ENCODE assay signal across 4 fruit fly cellular contexts in genomic region chr3L:2487248-2487647, dm6.
TF ChIP-seq lines count a peak whose summit lies in the region.

No protein-coding gene starts in this region.

- no peak for TF ChIP-seq CTCF in whole organism, embryonic (GFP tag; optimal IDR thresholded peaks at IDR 0.05; lab: Kevin White, UChicago)

TF ChIP-seq in whole organism, embryonic, 481 proteins besides CTCF, POLR2A, EP300 and RAD21 (continues in another document):
- TF ChIP-seq Ets65A (GFP tag; lab: Kevin White, UChicago) (peak; percentile 87), sim (GFP tag; IDR thresholded peaks at IDR 0.05; lab: Robert Waterston, UW) (no peak), h (optimal IDR thresholded peaks at IDR 0.05; lab: Kevin White, UChicago) (no peak), C15 (GFP tag; IDR thresholded peaks at IDR 0.05; lab: Robert Waterston, UW) (no peak), Rx (GFP tag; IDR thresholded peaks at IDR 0.05; lab: Robert Waterston, UW) (no peak), CG13424 (tag; optimal IDR thresholded peaks at IDR 0.05; lab: Kevin White, UChicago) (no peak), Meics (GFP tag; optimal IDR thresholded peaks at IDR 0.05; lab: Kevin White, UChicago) (no peak), Myb (GFP tag; optimal IDR thresholded peaks at IDR 0.05; lab: Kevin White, UChicago) (no peak), Med (GFP tag; lab: Kevin White, UChicago) (peak; percentile 59), CG10366 (GFP tag; IDR thresholded peaks at IDR 0.05; lab: Robert Waterston, UW) (no peak), ind (GFP tag; optimal IDR thresholded peaks at IDR 0.05; lab: Kevin White, UChicago) (peak; percentile 7), Sox102F (GFP tag; optimal IDR thresholded peaks at IDR 0.05; lab: Kevin White, UChicago) (peak; percentile 2), chinmo (GFP tag; IDR thresholded peaks at IDR 0.05; lab: Robert Waterston, UW; ENCODE audit: partially characterized antibody) (no peak), Xbp1 (GFP tag; optimal IDR thresholded peaks at IDR 0.05; lab: Kevin White, UChicago) (no peak), repo (GFP tag; optimal IDR thresholded peaks at IDR 0.05; lab: Kevin White, UChicago) (no peak), Kr (GFP tag; optimal IDR thresholded peaks at IDR 0.05; lab: Kevin White, UChicago) (no peak), CG4424 (GFP tag; optimal IDR thresholded peaks at IDR 0.05; lab: Kevin White, UChicago) (peak; percentile 9), Blimp-1 (GFP tag; optimal IDR thresholded peaks at IDR 0.05; lab: Kevin White, UChicago) (peak; percentile 49), CG4820 (GFP tag; optimal IDR thresholded peaks at IDR 0.05; lab: Kevin White, UChicago) (peak; percentile 40), CG34224 (GFP tag; IDR thresholded peaks at IDR 0.05; lab: Robert Waterston, UW; ENCODE audit: partially characterized antibody) (no peak), nom (GFP tag; optimal IDR thresholded peaks at IDR 0.05; lab: Kevin White, UChicago) (peak; percentile 64), slbo (GFP tag; IDR thresholded peaks at IDR 0.05; lab: Robert Waterston, UW) (no peak), CG2678 (tag; optimal IDR thresholded peaks at IDR 0.05; lab: Kevin White, UChicago) (peak; percentile 18), unpg (GFP tag; optimal IDR thresholded peaks at IDR 0.05; lab: Kevin White, UChicago) (peak; percentile 23)

TF ChIP-seq in whole organism, prepupa, 60 proteins besides CTCF, POLR2A, EP300 and RAD21 (continues in another document):
- TF ChIP-seq dac (GFP tag; optimal IDR thresholded peaks at IDR 0.05; lab: Kevin White, UChicago) (peak; percentile 7), CG6854 (GFP tag; optimal IDR thresholded peaks at IDR 0.05; lab: Kevin White, UChicago) (peak; percentile 63), Smox (GFP tag; optimal IDR thresholded peaks at IDR 0.05; lab: Kevin White, UChicago) (peak; percentile 53), Hr4 (GFP tag; optimal IDR thresholded peaks at IDR 0.05; lab: Kevin White, UChicago) (peak; percentile 73), CG16779 (tag; optimal IDR thresholded peaks at IDR 0.05; lab: Kevin White, UChicago) (peak; percentile 41), CG34406 (GFP tag; optimal IDR thresholded peaks at IDR 0.05; lab: Kevin White, UChicago) (peak; percentile 40), CG10631 (GFP tag; optimal IDR thresholded peaks at IDR 0.05; lab: Kevin White, UChicago) (peak; percentile 86), CG10669 (GFP tag; optimal IDR thresholded peaks at IDR 0.05; lab: Kevin White, UChicago) (peak; percentile 85), CG7368 (GFP tag; optimal IDR thresholded peaks at IDR 0.05; lab: Kevin White, UChicago) (peak; percentile 71), CG15336 (GFP tag; IDR thresholded peaks at IDR 0.05; lab: Robert Waterston, UW) (peak; percentile 77), fd85E (GFP tag; optimal IDR thresholded peaks at IDR 0.05; lab: Kevin White, UChicago) (peak; percentile 57), CG3032 (tag; optimal IDR thresholded peaks at IDR 0.05; lab: Kevin White, UChicago) (peak; percentile 89), topi (GFP tag; optimal IDR thresholded peaks at IDR 0.05; lab: Kevin White, UChicago) (peak; percentile 86), Hr38 (GFP tag; optimal IDR thresholded peaks at IDR 0.05; lab: Kevin White, UChicago) (no peak), CG6808 (GFP tag; optimal IDR thresholded peaks at IDR 0.05; lab: Kevin White, UChicago) (peak; percentile 91), CG8319 (GFP tag; optimal IDR thresholded peaks at IDR 0.05; lab: Kevin White, UChicago) (peak; percentile 11), pdm3 (GFP tag; optimal IDR thresholded peaks at IDR 0.05; lab: Kevin White, UChicago) (peak; percentile 68), Blimp-1 (GFP tag; optimal IDR thresholded peaks at IDR 0.05; lab: Kevin White, UChicago) (no peak), CG1621 (tag; optimal IDR thresholded peaks at IDR 0.05; lab: Kevin White, UChicago) (peak; percentile 70), CG11294 (GFP tag; IDR thresholded peaks at IDR 0.05; lab: Robert Waterston, UW) (peak; percentile 55; the same call in 1 of the 2 replicates), CG8632 (GFP tag; optimal IDR thresholded peaks at IDR 0.05; lab: Kevin White, UChicago) (peak; percentile 28), CG11902 (GFP tag; optimal IDR thresholded peaks at IDR 0.05; lab: Kevin White, UChicago) (peak; percentile 51), svp (GFP tag; lab: Kevin White, UChicago) (peak; percentile 93), Ets21C (GFP tag; optimal IDR thresholded peaks at IDR 0.05; lab: Kevin White, UChicago) (peak; percentile 56)

TF ChIP-seq in whole organism, pupa, 21 proteins besides CTCF, POLR2A, EP300 and RAD21:
- TF ChIP-seq Snoo (tag; optimal IDR thresholded peaks at IDR 0.05; lab: Kevin White, UChicago) = peak; percentile 80
- peak; percentile 79 for TF ChIP-seq CG15710 (tag; optimal IDR thresholded peaks at IDR 0.05; lab: Kevin White, UChicago)
- TF ChIP-seq CG9948 (tag; optimal IDR thresholded peaks at IDR 0.05; lab: Kevin White, UChicago) = peak; percentile 96
- no peak for TF ChIP-seq rn (GFP tag; IDR thresholded peaks at IDR 0.05; lab: Robert Waterston, UW)
- peak; percentile 89 for TF ChIP-seq Pif1A (GFP tag; optimal IDR thresholded peaks at IDR 0.05; lab: Kevin White, UChicago)
- TF ChIP-seq CG12605 (GFP tag; IDR thresholded peaks at IDR 0.05; lab: Robert Waterston, UW) = peak; percentile 82
- peak; percentile 3 for TF ChIP-seq CG13204 (GFP tag; optimal IDR thresholded peaks at IDR 0.05; lab: Kevin White, UChicago)
- TF ChIP-seq fd96Ca (GFP tag; IDR thresholded peaks at IDR 0.05; lab: Robert Waterston, UW) = 0 out of 3 replicates have a peak, but pooled peaks have one; percentile 18
- TF ChIP-seq EcR (GFP tag; optimal IDR thresholded peaks at IDR 0.05; lab: Kevin White, UChicago) = no peak
- peak; percentile 69 for TF ChIP-seq Ets98B (GFP tag; IDR thresholded peaks at IDR 0.05; lab: Robert Waterston, UW)
- TF ChIP-seq gl (tag; optimal IDR thresholded peaks at IDR 0.05; lab: Kevin White, UChicago) = peak; percentile 85
- peak; percentile 95 for TF ChIP-seq CG14655 (GFP tag; optimal IDR thresholded peaks at IDR 0.05; lab: Kevin White, UChicago)
- TF ChIP-seq Pif1B (GFP tag; optimal IDR thresholded peaks at IDR 0.05; lab: Kevin White, UChicago) = peak; percentile 80
- TF ChIP-seq CG10348 (GFP tag; IDR thresholded peaks at IDR 0.05; lab: Robert Waterston, UW) = no peak
- peak; percentile 89 for TF ChIP-seq CG4496 (GFP tag; IDR thresholded peaks at IDR 0.05; lab: Robert Waterston, UW)
- peak; percentile 89 for TF ChIP-seq CG8159 (tag; optimal IDR thresholded peaks at IDR 0.05; lab: Kevin White, UChicago)
- TF ChIP-seq CG32121 (GFP tag; IDR thresholded peaks at IDR 0.05; lab: Robert Waterston, UW) = peak; percentile 41; the same call in 1 of the 2 replicates
- TF ChIP-seq CG17806 (tag; optimal IDR thresholded peaks at IDR 0.05; lab: Kevin White, UChicago) = peak; percentile 96
- peak; percentile 90 for TF ChIP-seq D1 (tag; optimal IDR thresholded peaks at IDR 0.05; lab: Kevin White, UChicago)
- peak; percentile 65 for TF ChIP-seq CG34367 (tag; optimal IDR thresholded peaks at IDR 0.05; lab: Kevin White, UChicago)
- peak; percentile 91 for TF ChIP-seq CG8301 (tag; optimal IDR thresholded peaks at IDR 0.05; lab: Kevin White, UChicago)

TF ChIP-seq in whole organism, wandering third instar larva, 38 proteins besides CTCF, POLR2A, EP300 and RAD21 (continues in another document):
- TF ChIP-seq Rel (GFP tag; optimal IDR thresholded peaks at IDR 0.05; lab: Kevin White, UChicago) = peak; percentile 28
- no peak for TF ChIP-seq Rel (tag; optimal IDR thresholded peaks at IDR 0.05; lab: Kevin White, UChicago)
- peak; percentile 51 for TF ChIP-seq Hnf4 (GFP tag; optimal IDR thresholded peaks at IDR 0.05; lab: Kevin White, UChicago)
- no peak for TF ChIP-seq usp (GFP tag; optimal IDR thresholded peaks at IDR 0.05; lab: Kevin White, UChicago)
- peak; percentile 73 for TF ChIP-seq sage (GFP tag; optimal IDR thresholded peaks at IDR 0.05; lab: Kevin White, UChicago)
- no peak for TF ChIP-seq Jra (GFP tag; optimal IDR thresholded peaks at IDR 0.05; lab: Kevin White, UChicago)
- TF ChIP-seq Hr78 (GFP tag; optimal IDR thresholded peaks at IDR 0.05; lab: Kevin White, UChicago) = no peak
- no peak for TF ChIP-seq Myc (optimal IDR thresholded peaks at IDR 0.05; lab: Kevin White, UChicago)
- TF ChIP-seq br (GFP tag; optimal IDR thresholded peaks at IDR 0.05; lab: Kevin White, UChicago) = peak; percentile 50
- TF ChIP-seq brk (GFP tag; optimal IDR thresholded peaks at IDR 0.05; lab: Kevin White, UChicago) = no peak
- no peak for TF ChIP-seq dsf (GFP tag; optimal IDR thresholded peaks at IDR 0.05; lab: Kevin White, UChicago; ENCODE audit: borderline replicate concordance)
- TF ChIP-seq jim (GFP tag; optimal IDR thresholded peaks at IDR 0.05; lab: Kevin White, UChicago) = no peak
- no peak for TF ChIP-seq Mio (GFP tag; optimal IDR thresholded peaks at IDR 0.05; lab: Kevin White, UChicago)
- TF ChIP-seq CG9705 (GFP tag; optimal IDR thresholded peaks at IDR 0.05; lab: Kevin White, UChicago) = peak; percentile 47
- TF ChIP-seq CG32264 (GFP tag; optimal IDR thresholded peaks at IDR 0.05; lab: Kevin White, UChicago) = peak; percentile 39
- TF ChIP-seq foxo (GFP tag; optimal IDR thresholded peaks at IDR 0.05; lab: Kevin White, UChicago) = peak in 1 of 2 experiments; percentile 84
- peak; percentile 39 for TF ChIP-seq rgr (GFP tag; optimal IDR thresholded peaks at IDR 0.05; lab: Kevin White, UChicago)
- TF ChIP-seq CrebA (GFP tag; optimal IDR thresholded peaks at IDR 0.05; lab: Kevin White, UChicago; ENCODE audit: borderline replicate concordance) = no peak
- TF ChIP-seq Abd-B (GFP tag; optimal IDR thresholded peaks at IDR 0.05; lab: Kevin White, UChicago) = no peak
- no peak for TF ChIP-seq Dfd (GFP tag; optimal IDR thresholded peaks at IDR 0.05; lab: Kevin White, UChicago)
- no peak for TF ChIP-seq sv (GFP tag; optimal IDR thresholded peaks at IDR 0.05; lab: Kevin White, UChicago)
- peak; percentile 90 for TF ChIP-seq h (GFP tag; optimal IDR thresholded peaks at IDR 0.05; lab: Kevin White, UChicago)
- peak; percentile 46 for TF ChIP-seq ey (GFP tag; optimal IDR thresholded peaks at IDR 0.05; lab: Kevin White, UChicago)
- no peak for TF ChIP-seq Hr83 (GFP tag; optimal IDR thresholded peaks at IDR 0.05; lab: Kevin White, UChicago; ENCODE audit: poor library complexity, severe bottlenecking)
- peak; percentile 6 for TF ChIP-seq psq (GFP tag; optimal IDR thresholded peaks at IDR 0.05; lab: Kevin White, UChicago)
- peak; percentile 45 for TF ChIP-seq Sp1 (GFP tag; optimal IDR thresholded peaks at IDR 0.05; lab: Kevin White, UChicago)
- no peak for TF ChIP-seq GATAd (GFP tag; optimal IDR thresholded peaks at IDR 0.05; lab: Kevin White, UChicago)
- peak; percentile 50 for TF ChIP-seq dmrt93B (GFP tag; optimal IDR thresholded peaks at IDR 0.05; lab: Kevin White, UChicago)
- peak; percentile 69 for TF ChIP-seq HLH106 (tag; optimal IDR thresholded peaks at IDR 0.05; lab: Kevin White, UChicago)
- TF ChIP-seq dl (GFP tag; optimal IDR thresholded peaks at IDR 0.05; lab: Kevin White, UChicago; ENCODE audit: insufficient read depth in 1 of 2, partially characterized antibody in 2 of 2) = no peak
- peak; percentile 52 for TF ChIP-seq OdsH (GFP tag; optimal IDR thresholded peaks at IDR 0.05; lab: Kevin White, UChicago)
- TF ChIP-seq pan (optimal IDR thresholded peaks at IDR 0.05; lab: Kevin White, UChicago) = no peak

Comparison
In these comparisons a context has a peak if more than half of its experiments do, and no peak if none do; other contexts are left out.
1. Of the 7 proteins assayed by ChIP-seq in both whole organism, embryonic and whole organism, prepupa: peak only in whole organism, embryonic: Blimp-1; only in whole organism, prepupa: CG16779, CG6854, Gug, Hr39 and Lpt; in both: Sox102F; in neither: 0.